Fruit fly (Drosophila melanogaster) whole organism, wandering third instar larva: ENCODE results near the gene PMCA.
A peak's percentile ranks its signal among the peaks of the same experiment; 100 is the strongest.

Experiments used
- Abd-B ChIP-seq: fragments of >200 bp; optimal IDR thresholded peaks from 2 replicates; lab custom pipeline; 2017; ENCODE audit warnings: missing biosample characterization, missing genetic modification characterization
- CG32264 ChIP-seq: fragments of 200-800 bp; sonication (Bioruptor generic); optimal IDR thresholded peaks from 2 replicates; lab custom pipeline; 2016; ENCODE audit warnings: missing biosample characterization, missing genetic modification characterization
- CrebA ChIP-seq: fragments of 200-800 bp; sonication (Bioruptor generic); optimal IDR thresholded peaks from 2 replicates; lab custom pipeline; 2016; ENCODE audit warnings: missing biosample characterization, mild to moderate bottlenecking, missing genetic modification characterization, borderline replicate concordance
- Dfd ChIP-seq: fragments of >200 bp; optimal IDR thresholded peaks from 2 replicates; lab custom pipeline; 2017; ENCODE audit warnings: missing biosample characterization, missing genetic modification characterization
- Dif ChIP-seq: fragments of 200-275, 200-300 bp; sonication (Bioruptor generic); optimal IDR thresholded peaks from 2 replicates; lab custom pipeline; 2018; ENCODE audit warnings: missing biosample characterization, missing genetic modification characterization; ENCODE audit not compliant: partially characterized antibody
- GATAd ChIP-seq: sonication (Bioruptor generic); optimal IDR thresholded peaks from 2 replicates; lab custom pipeline; 2016; ENCODE audit warnings: missing biosample characterization, missing genetic modification characterization
- HLH106 ChIP-seq: fragments of 200-800 bp; optimal IDR thresholded peaks from 3 replicates; lab custom pipeline; 2019; ENCODE audit warnings: missing biosample characterization, mild to moderate bottlenecking, missing genetic modification characterization, moderate library complexity
- Hnf4 ChIP-seq: fragments of 200-800 bp; sonication (Bioruptor generic); optimal IDR thresholded peaks from 2 replicates; lab custom pipeline; 2016; ENCODE audit warnings: missing biosample characterization, mild to moderate bottlenecking, missing genetic modification characterization
- Hr78 ChIP-seq: fragments of >200 bp; optimal IDR thresholded peaks from 2 replicates; lab custom pipeline; 2017; ENCODE audit warnings: missing biosample characterization, missing genetic modification characterization
- Hr83 ChIP-seq: fragments of 200-300 bp; sonication (Bioruptor generic); optimal IDR thresholded peaks from 2 replicates; lab custom pipeline; 2016; ENCODE audit warnings: missing biosample characterization, mild to moderate bottlenecking, missing genetic modification characterization, moderate library complexity; ENCODE audit not compliant: poor library complexity, severe bottlenecking
- Jra ChIP-seq: sonication (Bioruptor generic); optimal IDR thresholded peaks from 2 replicates; lab custom pipeline; 2016; ENCODE audit warnings: missing biosample characterization, missing genetic modification characterization
- Mio ChIP-seq: sonication (Bioruptor generic); optimal IDR thresholded peaks from 2 replicates; lab custom pipeline; 2016; ENCODE audit warnings: missing biosample characterization, missing genetic modification characterization
- Myc ChIP-seq: fragments of >200 bp; optimal IDR thresholded peaks from 2 replicates; lab custom pipeline; 2017
- N ChIP-seq: fragments of >200 bp; optimal IDR thresholded peaks from 2 replicates; lab custom pipeline; 2018; ENCODE audit warnings: missing biosample characterization, missing external identifiers, missing genetic modification characterization
- OdsH ChIP-seq: fragments of 200-800 bp; sonication (Bioruptor generic); optimal IDR thresholded peaks from 2 replicates; lab custom pipeline; 2016; ENCODE audit warnings: missing biosample characterization, mild to moderate bottlenecking, missing genetic modification characterization
- Rel ChIP-seq, 2 experiments: fragments of 200-800 bp; sonication (Bioruptor generic) in 1 of 2; optimal IDR thresholded peaks; 2 replicates in 1 of 2; 3 replicates in 1 of 2; lab custom pipeline; 2016 to 2019; ENCODE audit warnings: mild to moderate bottlenecking in 2 of 2, missing biosample characterization in 2 of 2, missing genetic modification characterization in 2 of 2, moderate library complexity in 1 of 2
- Sp1 ChIP-seq: fragments of 200-800 bp; sonication (Bioruptor generic); optimal IDR thresholded peaks from 3 replicates; lab custom pipeline; 2019; ENCODE audit warnings: missing biosample characterization, mild to moderate bottlenecking, missing genetic modification characterization, moderate library complexity
- Vsx2 ChIP-seq: fragments of 200-300, 225-300 bp; sonication (Bioruptor generic); optimal IDR thresholded peaks from 2 replicates; lab custom pipeline; 2018; ENCODE audit warnings: missing biosample characterization, missing genetic modification characterization; ENCODE audit not compliant: partially characterized antibody
- br ChIP-seq: fragments of 200-800 bp; sonication (Bioruptor generic); optimal IDR thresholded peaks from 2 replicates; lab custom pipeline; 2016; ENCODE audit warnings: missing biosample characterization, missing genetic modification characterization
- brk ChIP-seq: fragments of 200-800 bp; sonication (Bioruptor generic); optimal IDR thresholded peaks from 2 replicates; lab custom pipeline; 2016; ENCODE audit warnings: missing biosample characterization, mild to moderate bottlenecking, missing genetic modification characterization
- dl ChIP-seq, 2 experiments: fragments of 175-275, 200-275 bp in 1 of 2; fragments of 200-275 bp in 1 of 2; sonication (Bioruptor generic); optimal IDR thresholded peaks; lab custom pipeline; 2018; ENCODE audit warnings: mild to moderate bottlenecking in 2 of 2, missing biosample characterization in 2 of 2, missing genetic modification characterization in 2 of 2, moderate library complexity in 2 of 2; ENCODE audit not compliant: partially characterized antibody in 2 of 2, insufficient read depth in 1 of 2
- foxo ChIP-seq, 2 experiments: fragments of 200-800 bp; sonication (Bioruptor generic); optimal IDR thresholded peaks; 2 replicates in 1 of 2; 3 replicates in 1 of 2; lab custom pipeline; 2016 to 2017; ENCODE audit warnings: missing biosample characterization in 2 of 2, missing genetic modification characterization in 2 of 2
- fru ChIP-seq: fragments of 200-800 bp; sonication (Bioruptor generic); optimal IDR thresholded peaks from 3 replicates; lab custom pipeline; 2016; ENCODE audit warnings: missing biosample characterization, mild to moderate bottlenecking, missing genetic modification characterization
- h ChIP-seq: fragments of 200-800 bp; sonication (Bioruptor generic); optimal IDR thresholded peaks from 3 replicates; lab custom pipeline; 2016; ENCODE audit warnings: missing biosample characterization, mild to moderate bottlenecking, missing genetic modification characterization
- jim ChIP-seq: fragments of 175-275, 200-325 bp; sonication (Bioruptor generic); optimal IDR thresholded peaks from 2 replicates; lab custom pipeline; 2016; ENCODE audit warnings: missing biosample characterization, mild to moderate bottlenecking, missing genetic modification characterization
- lola ChIP-seq: fragments of >200 bp; optimal IDR thresholded peaks from 2 replicates; lab custom pipeline; 2017; ENCODE audit warnings: missing biosample characterization, missing genetic modification characterization
- pan ChIP-seq: fragments of >200 bp; optimal IDR thresholded peaks from 2 replicates; lab custom pipeline; 2017
- psq ChIP-seq: fragments of 200-800 bp; sonication (Bioruptor generic); optimal IDR thresholded peaks from 3 replicates; lab custom pipeline; 2017; ENCODE audit warnings: missing biosample characterization, mild to moderate bottlenecking, missing genetic modification characterization, moderate library complexity
- rgr ChIP-seq: fragments of 200-800 bp; sonication (Bioruptor generic); optimal IDR thresholded peaks from 3 replicates; lab custom pipeline; 2016; ENCODE audit warnings: missing biosample characterization, mild to moderate bottlenecking, missing genetic modification characterization
- sage ChIP-seq: fragments of 200-800 bp; sonication (Bioruptor generic); optimal IDR thresholded peaks from 2 replicates; lab custom pipeline; 2016; ENCODE audit warnings: missing biosample characterization, mild to moderate bottlenecking, missing genetic modification characterization
- sv ChIP-seq: fragments of 200-800 bp; sonication (Bioruptor generic); optimal IDR thresholded peaks from 3 replicates; lab custom pipeline; 2016; ENCODE audit warnings: missing biosample characterization, missing genetic modification characterization
- tai ChIP-seq: sonication (Bioruptor generic); optimal IDR thresholded peaks from 2 replicates; lab custom pipeline; 2016; ENCODE audit warnings: missing biosample characterization, missing genetic modification characterization
- usp ChIP-seq: fragments of >200 bp; optimal IDR thresholded peaks from 2 replicates; lab custom pipeline; 2017; ENCODE audit warnings: missing biosample characterization, missing genetic modification characterization
- woc ChIP-seq: sonication (Bioruptor generic); optimal IDR thresholded peaks from 2 replicates; lab custom pipeline; 2016; ENCODE audit warnings: missing biosample characterization, mild to moderate bottlenecking, missing genetic modification characterization

Gene PMCA

DNA sequence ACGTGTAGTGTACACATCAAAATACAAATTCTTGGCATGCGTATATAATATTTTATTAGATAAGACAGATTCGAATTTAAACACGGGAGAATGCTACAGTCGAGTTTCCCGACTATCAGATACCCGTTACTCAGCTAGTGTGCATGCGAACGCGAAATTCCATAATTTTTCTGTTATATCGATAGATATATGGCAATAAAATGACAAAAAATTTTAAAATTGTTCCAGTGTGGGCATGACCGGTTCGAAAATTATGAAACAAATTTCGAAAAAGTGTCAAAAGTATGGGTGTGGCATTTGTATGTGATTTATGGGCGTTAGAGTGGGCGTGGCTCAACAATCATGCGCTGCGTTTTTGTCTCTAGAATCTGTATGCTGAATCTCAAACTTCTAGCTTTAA is 26.4 kb downstream of the PMCA start:
- no peak for TF ChIP-seq Hr78 (GFP tag; lab: Kevin White, UChicago)
- TF ChIP-seq Dfd (GFP tag; lab: Kevin White, UChicago) = peak; percentile 94

DNA sequence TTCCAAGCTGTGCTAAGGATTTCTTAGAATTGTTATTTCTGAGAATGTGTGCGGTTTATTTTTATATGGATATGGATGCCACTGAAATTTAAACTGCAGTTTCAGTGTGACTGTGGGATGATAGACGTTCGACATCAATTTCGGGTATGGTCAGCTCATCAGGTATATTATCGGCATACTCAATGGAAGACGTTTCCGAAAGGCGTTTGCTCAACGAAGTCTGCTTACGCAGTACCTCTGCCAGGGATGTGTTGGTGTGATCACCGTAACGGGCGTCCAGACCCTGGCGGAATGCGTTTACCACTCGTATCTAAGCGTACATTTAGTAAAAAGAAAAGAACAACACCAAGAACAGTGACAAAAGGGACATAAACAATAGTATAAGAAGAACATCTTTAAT is 29.6 kb downstream of the PMCA start:
- TF ChIP-seq CG32264 (GFP tag; lab: Kevin White, UChicago) (no peak), CrebA (GFP tag; lab: Kevin White, UChicago) (no peak), brk (no peak), br (no peak), psq (no peak)

DNA sequence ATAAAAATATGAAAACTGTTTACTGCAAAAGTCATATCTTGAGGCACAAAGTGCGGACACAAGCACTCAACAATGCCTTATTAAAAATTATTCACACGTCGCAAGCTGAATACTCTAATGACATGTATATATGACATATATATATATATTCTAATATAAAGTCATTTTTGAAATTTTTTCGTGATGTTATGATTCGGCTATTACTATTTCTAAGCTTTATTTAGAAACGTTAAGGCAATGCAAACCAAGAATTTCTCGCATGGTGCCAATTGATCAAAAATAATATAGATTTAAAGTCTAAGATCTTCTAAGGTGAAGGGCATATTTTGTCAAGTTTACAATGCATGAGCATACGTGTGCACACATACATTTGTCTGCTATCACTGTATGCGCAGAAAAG is 39.9 kb downstream of the PMCA start:
- TF ChIP-seq lola (no peak), OdsH (no peak), Myc (lab: Kevin White, UChicago) (no peak), brk (no peak), woc (GFP tag; lab: Kevin White, UChicago) (no peak), tai (no peak), Mio (GFP tag; lab: Kevin White, UChicago) (no peak), Jra (no peak), GATAd (GFP tag; lab: Kevin White, UChicago) (no peak), Dfd (GFP tag; lab: Kevin White, UChicago) (no peak), Hr78 (GFP tag; lab: Kevin White, UChicago) (no peak), HLH106 (tag; lab: Kevin White, UChicago) (no peak), fru (no peak), CrebA (GFP tag; lab: Kevin White, UChicago) (no peak), Abd-B (no peak), Dif (GFP tag; lab: Kevin White, UChicago) (no peak), jim (GFP tag; lab: Kevin White, UChicago) (no peak), pan (lab: Kevin White, UChicago) (no peak), br (no peak), Rel (GFP tag; optimal IDR thresholded peaks at IDR 0.05; lab: Kevin White, UChicago) (no peak), Rel (tag; optimal IDR thresholded peaks at IDR 0.05; lab: Kevin White, UChicago) (no peak)

DNA sequence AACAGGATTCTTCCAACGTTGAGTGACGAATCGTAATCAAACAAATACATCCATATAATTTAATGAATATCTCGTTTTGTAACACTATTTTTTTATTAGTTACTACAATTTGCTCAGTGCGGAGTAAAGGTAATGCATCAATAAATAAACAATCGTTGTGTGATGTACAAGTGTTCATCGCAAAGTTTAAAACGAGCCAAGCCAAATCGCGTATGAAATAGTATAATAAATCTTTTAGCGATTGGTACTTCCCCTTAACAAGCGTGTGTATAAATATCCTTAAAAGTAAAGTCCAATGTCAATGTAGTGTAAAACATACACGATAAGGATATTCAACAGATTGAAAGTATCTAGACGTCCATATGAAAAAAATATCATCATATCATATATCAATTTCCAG is 43.4 kb downstream of the PMCA start:
- TF ChIP-seq woc (GFP tag; lab: Kevin White, UChicago) (peak; percentile 8), jim (GFP tag; lab: Kevin White, UChicago) (no peak), CrebA (GFP tag; lab: Kevin White, UChicago) (peak; percentile 13), CG32264 (GFP tag; lab: Kevin White, UChicago) (no peak), Rel (GFP tag; optimal IDR thresholded peaks at IDR 0.05; lab: Kevin White, UChicago) (no peak), Rel (tag; optimal IDR thresholded peaks at IDR 0.05; lab: Kevin White, UChicago) (peak; percentile 89), usp (GFP tag; lab: Kevin White, UChicago) (no peak)
- TF ChIP-seq, all 38 proteins: peak for 3

DNA sequence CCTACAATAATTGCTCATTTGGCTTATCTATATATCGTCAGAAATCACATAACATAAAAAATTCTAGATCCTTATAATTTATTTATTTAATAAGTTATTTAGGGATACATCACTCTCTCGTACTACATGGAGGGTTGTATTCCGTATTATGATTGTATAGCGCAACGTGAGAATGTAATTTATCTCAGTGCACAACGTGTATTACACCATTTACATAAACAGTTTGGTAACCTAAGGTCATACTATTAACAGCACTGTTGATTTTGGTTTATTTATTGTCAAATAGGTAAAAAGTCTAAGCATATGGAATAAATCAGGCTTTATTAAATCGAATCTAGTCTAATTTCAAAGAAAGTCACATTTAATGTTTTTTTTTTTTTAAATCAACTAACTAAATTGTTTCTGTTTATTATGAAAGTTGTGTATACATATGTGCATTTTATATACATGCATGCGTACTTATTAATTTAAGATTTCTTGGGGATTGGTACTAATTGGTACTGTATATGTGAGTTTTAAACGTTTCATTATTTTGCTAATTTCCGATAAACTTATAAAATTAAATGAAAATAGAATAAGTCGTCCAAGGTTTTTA is 43.9 kb downstream of the PMCA start, which contains the start of gene Rnf11:
Gene Rnf11, plus strand, starts transcription at position 252 of the 595 bp plus-strand sequence.
- TF ChIP-seq N = peak; percentile 99
- no peak for TF ChIP-seq CG32264 (GFP tag; lab: Kevin White, UChicago)
- peak; percentile 90 for TF ChIP-seq Hr78 (GFP tag; lab: Kevin White, UChicago)
- TF ChIP-seq Hnf4 (GFP tag; lab: Kevin White, UChicago) = peak; percentile 26
- peak; percentile 41 for TF ChIP-seq woc (GFP tag; lab: Kevin White, UChicago)
- TF ChIP-seq lola = peak; percentile 28
- TF ChIP-seq rgr = peak; percentile 51
- no peak for TF ChIP-seq psq

DNA sequence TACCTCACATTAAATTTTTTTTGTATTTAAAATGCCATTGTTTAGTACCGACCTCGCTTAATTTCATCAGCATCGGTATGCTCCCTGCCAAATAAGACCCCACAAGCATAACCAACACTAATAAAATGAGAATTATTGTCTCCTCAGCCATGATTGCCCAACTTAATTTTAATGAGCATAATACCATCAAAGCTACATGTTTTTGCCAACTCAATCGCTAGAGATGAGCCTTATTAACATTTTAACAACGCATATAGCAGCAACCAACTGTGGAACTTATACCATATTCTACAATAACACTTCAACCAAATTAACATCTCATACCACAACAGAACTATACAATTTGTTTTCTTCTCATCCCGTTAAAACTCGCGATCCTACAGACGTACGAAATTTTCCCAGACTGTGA is 45.0 kb downstream of the PMCA start, which contains the start of gene Zip102B:
Gene Zip102B, minus strand, starts transcription at position 392 of the 409 bp plus-strand sequence.
- TF ChIP-seq Hr83 (GFP tag; lab: Kevin White, UChicago) = no peak
- no peak for TF ChIP-seq sage (GFP tag; lab: Kevin White, UChicago)
- TF ChIP-seq h (GFP tag; lab: Kevin White, UChicago) = no peak
- TF ChIP-seq N = peak; percentile 93
- TF ChIP-seq rgr = no peak
- TF ChIP-seq dl (GFP tag; optimal IDR thresholded peaks at IDR 0.05; lab: Kevin White, UChicago; ENCODE audit: insufficient read depth in 1 of 2, partially characterized antibody in 2 of 2) = no peak
- peak; percentile 72 for TF ChIP-seq Hr78 (GFP tag; lab: Kevin White, UChicago)
- TF ChIP-seq foxo (GFP tag; optimal IDR thresholded peaks at IDR 0.05; lab: Kevin White, UChicago) = no peak
- TF ChIP-seq sv (GFP tag; lab: Kevin White, UChicago) = no peak
- no peak for TF ChIP-seq Vsx2 (GFP tag; lab: Kevin White, UChicago)
- TF ChIP-seq woc (GFP tag; lab: Kevin White, UChicago) = peak; percentile 32
- TF ChIP-seq Jra = no peak
- TF ChIP-seq Sp1 (GFP tag; lab: Kevin White, UChicago) = no peak
- no peak for TF ChIP-seq lola
- no peak for TF ChIP-seq Rel (GFP tag; optimal IDR thresholded peaks at IDR 0.05; lab: Kevin White, UChicago)
- peak; percentile 1 for TF ChIP-seq Rel (tag; optimal IDR thresholded peaks at IDR 0.05; lab: Kevin White, UChicago)
- TF ChIP-seq jim (GFP tag; lab: Kevin White, UChicago) = no peak
- TF ChIP-seq Myc (lab: Kevin White, UChicago) = no peak
- no peak for TF ChIP-seq tai
- no peak for TF ChIP-seq psq
- no peak for TF ChIP-seq pan (lab: Kevin White, UChicago)
